Worm (Caenorhabditis elegans) whole organism, early embryonic: Measurements from ENCODE around the gene spp-12.

Source experiments
- B0310.2 ChIP-seq: sonication (generic microtip); optimal IDR thresholded peaks from 2 replicates; lab custom pipeline; 2016; ENCODE audit warnings: mild to moderate bottlenecking, missing genetic modification characterization, missing compliant biosample characterization
- F13C5.2 ChIP-seq: sonication (generic microtip); optimal IDR thresholded peaks from 2 replicates; lab custom pipeline; 2017; ENCODE audit warnings: mild to moderate bottlenecking, missing genetic modification characterization, inconsistent platforms, missing compliant biosample characterization
- aly-1 ChIP-seq: sonication (generic microtip); optimal IDR thresholded peaks from 2 replicates; lab custom pipeline; 2016; ENCODE audit warnings: missing genetic modification characterization, missing compliant biosample characterization
- ama-1 ChIP-seq: fragments of 150-350 bp; optimal IDR thresholded peaks from 2 replicates; lab custom pipeline; 2014
- ceh-13 ChIP-seq: fragments of 200-800 bp; sonication (Bioruptor generic); optimal IDR thresholded peaks from 2 replicates; lab custom pipeline; 2018; ENCODE audit warnings: mild to moderate bottlenecking, missing genetic modification characterization, missing compliant biosample characterization
- ceh-36 ChIP-seq: sonication (generic microtip); optimal IDR thresholded peaks from 2 replicates; lab custom pipeline; 2016; ENCODE audit warnings: missing genetic modification characterization, inconsistent platforms, missing compliant biosample characterization
- ets-7 ChIP-seq: sonication (generic microtip); optimal IDR thresholded peaks from 2 replicates; lab custom pipeline; 2016; ENCODE audit warnings: missing genotype, missing genetic modification characterization, missing compliant biosample characterization
- flt-1 ChIP-seq: fragments of 200-800 bp; sonication (Bioruptor generic); IDR thresholded peaks from 2 replicates; pipeline ENCODE4 v1.3.6; 2022; ENCODE audit warnings: missing genetic modification characterization, missing compliant biosample characterization
- hmbx-1 ChIP-seq: sonication (generic microtip); optimal IDR thresholded peaks from 2 replicates; lab custom pipeline; 2016; ENCODE audit warnings: mild to moderate bottlenecking, missing genetic modification characterization, missing compliant biosample characterization
- hmg-4 ChIP-seq: fragments of 200-800 bp; sonication (Bioruptor generic); optimal IDR thresholded peaks from 2 replicates; lab custom pipeline; 2018; ENCODE audit warnings: mild to moderate bottlenecking, missing genetic modification characterization, missing compliant biosample characterization
- hnd-1 ChIP-seq: sonication (generic microtip); optimal IDR thresholded peaks from 2 replicates; lab custom pipeline; 2016; ENCODE audit warnings: missing genetic modification characterization, missing compliant biosample characterization
- pes-1 ChIP-seq: fragments of 200-800 bp; sonication (Bioruptor generic); IDR thresholded peaks from 2 replicates; pipeline ENCODE4 v1.3.6; 2022; ENCODE audit warnings: missing genetic modification reagents, missing genetic modification characterization, missing compliant biosample characterization
- scrt-1 ChIP-seq: fragments of 200-800 bp; sonication (Bioruptor generic); IDR thresholded peaks from 2 replicates; pipeline ENCODE4 v1.3.6; 2022; ENCODE audit warnings: missing genetic modification characterization, missing compliant biosample characterization
- sea-1 ChIP-seq: fragments of 200-800 bp; sonication (Bioruptor generic); conservative IDR thresholded peaks from 2 replicates; pipeline ENCODE4 v1.3.6; 2022; ENCODE audit warnings: missing genetic modification characterization, missing compliant biosample characterization
- tbx-11 ChIP-seq: fragments of 200-800 bp; sonication (Bioruptor generic); IDR thresholded peaks from 2 replicates; pipeline ENCODE4 v1.3.6; 2022; ENCODE audit warnings: missing genetic modification characterization, missing compliant biosample characterization
- tbx-37 ChIP-seq: fragments of 200-800 bp; sonication (Bioruptor generic); conservative IDR thresholded peaks from 2 replicates; pipeline ENCODE4 v1.3.6; 2022; ENCODE audit warnings: missing genetic modification reagents, missing genetic modification characterization, missing compliant biosample characterization
- tra-4 ChIP-seq: sonication (generic microtip); optimal IDR thresholded peaks from 2 replicates; lab custom pipeline; 2017; ENCODE audit warnings: missing genetic modification characterization, missing compliant biosample characterization

Gene spp-12

DNA sequence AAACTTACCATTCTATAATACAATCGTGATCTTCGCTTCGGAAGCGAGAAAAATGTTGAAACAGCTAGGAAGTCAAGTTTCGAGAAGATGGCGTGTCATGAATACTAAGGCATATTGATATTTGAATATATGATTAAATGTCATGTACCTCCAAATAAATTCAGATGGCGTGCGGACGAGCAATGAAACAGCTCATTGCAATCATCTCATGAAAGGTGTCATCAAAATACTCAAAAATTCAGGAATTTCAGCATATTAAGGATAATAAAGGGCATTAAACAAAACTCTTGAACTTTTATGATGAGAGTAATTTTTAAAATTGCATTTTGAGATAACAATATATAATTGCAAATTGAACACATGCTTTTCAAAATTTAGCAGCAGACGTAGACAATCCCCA, 25.8 kb downstream of the spp-12 start, which contains the start of gene gcy-32:
gcy-32 (minus strand) TSS at position 101 of the 400 bp plus-strand sequence.
- TF ChIP-seq tbx-11 (GFP tag; lab: Robert Waterston, UW), result no peak
- no peak for TF ChIP-seq B0310.2 (tag; lab: Kevin White, UChicago)
- no peak for TF ChIP-seq pes-1 (GFP tag; lab: Robert Waterston, UW)
- TF ChIP-seq hmbx-1 (tag; lab: Kevin White, UChicago), result no peak
- TF ChIP-seq ceh-13 (GFP tag; lab: Kevin White, UChicago), result no peak
- TF ChIP-seq ceh-36 (tag; lab: Kevin White, UChicago), result no peak
- TF ChIP-seq tra-4, result no peak
- TF ChIP-seq ama-1, result no peak
- TF ChIP-seq ets-7 (tag; lab: Kevin White, UChicago), result no peak
- no peak for TF ChIP-seq F13C5.2 (tag; lab: Kevin White, UChicago)
- no peak for TF ChIP-seq flt-1 (GFP tag; lab: Robert Waterston, UW)
- TF ChIP-seq hmg-4 (GFP tag; lab: Kevin White, UChicago), result no peak
- TF ChIP-seq tbx-37, result no peak
- TF ChIP-seq hnd-1 (tag; lab: Kevin White, UChicago), result no peak
- TF ChIP-seq aly-1 (tag; lab: Kevin White, UChicago), result no peak

DNA sequence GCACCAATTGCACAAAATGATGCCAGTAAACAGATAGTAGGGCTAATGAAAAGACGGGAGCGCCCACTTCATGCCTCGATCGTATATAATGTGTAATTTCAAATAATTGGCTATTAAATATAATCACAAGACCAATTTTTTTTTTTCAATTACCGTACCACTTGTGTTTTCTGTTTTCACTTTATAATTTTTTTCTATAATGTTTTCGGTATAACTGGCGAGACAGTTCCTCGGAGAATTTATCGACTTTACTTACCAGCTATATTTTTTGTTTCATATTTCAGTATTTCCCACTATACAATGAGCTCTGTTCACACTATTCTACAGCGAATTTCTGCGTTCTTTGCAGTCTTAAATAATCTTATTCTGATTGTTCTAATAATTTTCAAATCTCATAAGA, 26.6 kb downstream of the spp-12 start, which contains the start of gene str-252:
str-252 (plus strand) TSS at position 301 of the 400 bp plus-strand sequence.
- TF ChIP-seq sea-1 (GFP tag; lab: Robert Waterston, UW) (no peak), ets-7 (tag; lab: Kevin White, UChicago) (no peak), tra-4 (no peak), hnd-1 (tag; lab: Kevin White, UChicago) (no peak), ama-1 (no peak), B0310.2 (tag; lab: Kevin White, UChicago) (no peak), hmbx-1 (tag; lab: Kevin White, UChicago) (no peak), aly-1 (tag; lab: Kevin White, UChicago) (no peak), flt-1 (GFP tag; lab: Robert Waterston, UW) (no peak), tbx-37 (no peak), F13C5.2 (tag; lab: Kevin White, UChicago) (no peak), tbx-11 (GFP tag; lab: Robert Waterston, UW) (no peak), ceh-13 (GFP tag; lab: Kevin White, UChicago) (no peak), pes-1 (GFP tag; lab: Robert Waterston, UW) (no peak), hmg-4 (GFP tag; lab: Kevin White, UChicago) (no peak)

DNA sequence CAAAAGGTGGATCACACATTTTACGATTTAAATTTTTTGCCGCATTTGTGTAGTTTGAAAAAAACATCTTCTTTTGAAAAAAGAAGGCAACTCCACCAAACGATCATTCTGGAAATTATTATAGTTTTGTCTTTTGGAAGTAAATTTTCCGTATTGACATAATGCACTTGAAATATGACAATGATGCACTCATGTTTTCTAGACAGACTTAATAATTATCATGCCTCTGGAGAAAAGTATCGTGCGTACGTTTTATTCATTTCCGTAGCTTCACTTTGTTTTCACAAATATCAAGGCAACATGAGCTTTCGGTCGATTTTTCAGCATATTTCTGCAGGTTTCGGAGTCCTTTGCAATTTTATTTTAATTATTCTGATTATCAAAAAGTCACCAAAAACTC, 28.7 kb downstream of the spp-12 start, which contains the start of gene str-250:
str-250 (plus strand) TSS at position 301 of the 400 bp plus-strand sequence.
- TF ChIP-seq F13C5.2 (tag; lab: Kevin White, UChicago) (no peak), aly-1 (tag; lab: Kevin White, UChicago) (no peak), sea-1 (GFP tag; lab: Robert Waterston, UW) (no peak), scrt-1 (GFP tag; lab: Robert Waterston, UW) (no peak), tbx-11 (GFP tag; lab: Robert Waterston, UW) (no peak), pes-1 (GFP tag; lab: Robert Waterston, UW) (no peak), hnd-1 (tag; lab: Kevin White, UChicago) (no peak), ceh-36 (tag; lab: Kevin White, UChicago) (no peak), ceh-13 (GFP tag; lab: Kevin White, UChicago) (no peak), hmbx-1 (tag; lab: Kevin White, UChicago) (no peak), tbx-37 (no peak)

DNA sequence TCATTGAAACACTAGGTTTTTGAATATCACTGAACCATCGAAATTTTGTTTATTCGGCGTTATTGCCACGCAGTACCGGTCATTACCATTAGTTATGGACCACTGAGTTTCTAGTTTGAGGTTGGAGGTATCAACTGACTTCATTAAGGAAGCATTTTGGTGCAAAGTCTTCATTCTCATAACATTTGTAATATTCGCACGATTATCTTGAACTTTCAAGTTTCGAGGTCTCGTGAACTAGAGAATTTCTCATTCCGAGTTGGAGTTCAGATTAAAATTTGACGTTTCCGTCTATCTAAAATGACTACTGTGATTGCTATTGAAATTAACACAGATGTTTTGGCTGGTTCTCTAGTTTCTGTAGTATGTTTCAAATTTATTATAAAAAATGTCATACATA, 31.1 kb downstream of the spp-12 start, which contains the start of gene srx-42:
srx-42 (plus strand) TSS at position 301 of the 400 bp plus-strand sequence.
- no peak for TF ChIP-seq pes-1 (GFP tag; lab: Robert Waterston, UW)
- no peak for TF ChIP-seq B0310.2 (tag; lab: Kevin White, UChicago)
- no peak for TF ChIP-seq hnd-1 (tag; lab: Kevin White, UChicago)
- no peak for TF ChIP-seq ama-1
- no peak for TF ChIP-seq F13C5.2 (tag; lab: Kevin White, UChicago)
- TF ChIP-seq hmg-4 (GFP tag; lab: Kevin White, UChicago), result no peak
- TF ChIP-seq scrt-1 (GFP tag; lab: Robert Waterston, UW), result no peak
- TF ChIP-seq ets-7 (tag; lab: Kevin White, UChicago), result no peak

DNA sequence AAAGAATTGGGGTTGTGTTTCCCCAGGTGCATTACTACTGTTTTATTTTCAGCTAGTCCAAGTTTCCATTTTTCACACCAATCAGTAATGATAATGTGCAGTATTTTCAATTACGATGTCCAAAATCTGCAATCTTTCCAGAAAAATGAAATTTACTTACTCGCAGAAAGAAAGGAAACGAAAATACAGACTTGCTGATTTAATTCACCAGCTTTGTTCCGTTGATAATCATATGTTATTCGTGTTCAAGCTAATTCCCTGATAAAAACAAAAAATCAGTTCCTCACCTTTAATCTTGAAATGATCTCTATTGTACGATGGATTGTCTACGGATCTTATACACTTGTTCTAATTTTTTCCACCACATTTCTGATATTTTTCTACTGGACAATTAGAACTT, 34.2 kb downstream of the spp-12 start, which contains the start of gene srxa-11:
srxa-11 (plus strand) TSS at position 301 of the 400 bp plus-strand sequence.
- TF ChIP-seq aly-1 (tag; lab: Kevin White, UChicago) (no peak), B0310.2 (tag; lab: Kevin White, UChicago) (no peak), hmg-4 (GFP tag; lab: Kevin White, UChicago) (no peak), tbx-11 (GFP tag; lab: Robert Waterston, UW) (no peak), tra-4 (no peak), sea-1 (GFP tag; lab: Robert Waterston, UW) (no peak), ama-1 (no peak), ets-7 (tag; lab: Kevin White, UChicago) (no peak), flt-1 (GFP tag; lab: Robert Waterston, UW) (no peak), F13C5.2 (tag; lab: Kevin White, UChicago) (no peak)

DNA sequence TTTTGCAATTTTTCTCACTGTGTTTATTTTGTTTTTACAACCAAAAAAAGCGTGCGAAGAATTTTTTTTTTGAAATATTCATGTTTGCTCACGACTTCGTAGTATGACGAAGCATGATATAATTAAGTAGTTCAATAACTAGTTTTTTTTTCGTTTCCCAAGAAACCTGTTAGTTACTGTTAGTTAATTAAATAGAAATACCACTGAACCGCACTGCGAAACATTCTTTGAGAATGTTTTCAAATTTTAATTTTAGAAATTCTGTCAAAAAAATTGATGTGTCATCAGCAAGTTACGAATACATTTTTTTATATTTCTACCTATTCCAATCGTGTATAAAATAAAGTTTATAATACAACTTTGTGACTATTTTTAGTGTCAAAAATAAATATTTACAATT, 36.8 kb downstream of the spp-12 start, which contains the start of gene srxa-12:
srxa-12 (plus strand) TSS at position 301 of the 400 bp plus-strand sequence.
- TF ChIP-seq tbx-37 (no peak), ceh-36 (tag; lab: Kevin White, UChicago) (no peak), ama-1 (no peak), F13C5.2 (tag; lab: Kevin White, UChicago) (no peak), hnd-1 (tag; lab: Kevin White, UChicago) (no peak), sea-1 (GFP tag; lab: Robert Waterston, UW) (no peak), tra-4 (no peak), flt-1 (GFP tag; lab: Robert Waterston, UW) (no peak), scrt-1 (GFP tag; lab: Robert Waterston, UW) (no peak), B0310.2 (tag; lab: Kevin White, UChicago) (no peak), ceh-13 (GFP tag; lab: Kevin White, UChicago) (no peak), pes-1 (GFP tag; lab: Robert Waterston, UW) (no peak), hmbx-1 (tag; lab: Kevin White, UChicago) (no peak), aly-1 (tag; lab: Kevin White, UChicago) (no peak), tbx-11 (GFP tag; lab: Robert Waterston, UW) (no peak), hmg-4 (GFP tag; lab: Kevin White, UChicago) (no peak)
